Fruit fly (Drosophila melanogaster) whole organism, embryonic: ENCODE results near the gene eEF1delta.

Experiments
- CG8388 ChIP-seq: fragments of 200-800 bp; sonication (Bioruptor generic); optimal IDR thresholded peaks from 2 replicates; lab custom pipeline; 2019; ENCODE audit warnings: missing biosample characterization, mild to moderate bottlenecking, missing genetic modification characterization, moderate library complexity
- kay ChIP-seq: fragments of 200-800 bp; sonication (Bioruptor generic); optimal IDR thresholded peaks from 2 replicates; lab custom pipeline; 2016; ENCODE audit warnings: missing biosample characterization, missing genetic modification characterization

DNA sequence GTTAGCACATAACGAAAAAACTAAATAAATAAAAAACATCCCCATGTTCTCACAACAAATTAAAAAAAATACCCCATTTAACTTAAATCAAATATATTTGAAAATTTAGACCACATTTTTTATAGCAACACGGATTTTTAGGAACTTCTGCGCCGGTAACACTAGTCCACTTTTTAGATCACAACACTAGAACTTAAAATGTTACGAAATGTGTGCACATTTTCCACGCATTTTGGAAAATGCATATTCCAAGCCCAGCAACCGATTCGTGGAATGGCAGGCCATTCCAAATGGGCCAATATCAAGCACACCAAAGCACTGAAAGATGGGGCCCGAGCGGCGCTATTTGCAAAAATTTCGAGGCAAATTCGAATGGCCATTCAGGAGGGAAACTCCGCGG, 36.4 kb downstream of the eEF1delta start, which contains the start of gene CG4957:
- TF ChIP-seq kay (GFP tag; lab: Kevin White, UChicago) = no peak
- TF ChIP-seq CG8388 (GFP tag; lab: Kevin White, UChicago) = no peak
